Fruit fly (Drosophila melanogaster): ENCODE measurements around the gene CG7465.

Gene CG7465

DNA sequence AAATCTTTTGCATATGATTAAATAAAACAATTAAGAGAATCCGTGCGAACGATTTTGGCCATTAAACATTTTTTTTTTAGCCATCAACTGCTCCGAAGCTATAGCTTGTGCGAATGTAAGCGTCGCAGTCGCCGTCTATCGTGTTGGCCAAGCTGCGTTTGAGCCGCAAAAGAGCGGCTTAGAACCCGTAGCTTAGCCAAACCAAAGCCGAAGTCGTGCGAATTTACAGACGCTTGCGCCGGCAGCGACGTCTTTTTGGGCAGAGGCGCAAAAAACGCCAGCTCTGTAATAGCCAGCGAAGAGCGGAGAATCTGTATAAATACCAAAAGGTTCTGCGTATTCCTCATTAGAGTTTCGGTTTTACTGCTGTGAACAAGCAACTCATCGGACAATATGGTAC is at the start of gene CG7465:
Gene CG7465 (plus strand): TSS at position 346 of the 400 bp plus-strand sequence.
- no peak for TF ChIP-seq Myc (optimal IDR thresholded peaks at IDR 0.05)
- no peak for TF ChIP-seq h (optimal IDR thresholded peaks at IDR 0.05)
- TF ChIP-seq psq (optimal IDR thresholded peaks at IDR 0.05): no peak
- no peak for TF ChIP-seq Sin3A (optimal IDR thresholded peaks at IDR 0.05)
- no peak for TF ChIP-seq insv (optimal IDR thresholded peaks at IDR 0.05)
- TF ChIP-seq ttk (optimal IDR thresholded peaks at IDR 0.05): no peak

dm6 chr3L:4430331-4430730 is 49.8 kb upstream of the CG7465 start:
- TF ChIP-seq Sin3A (optimal IDR thresholded peaks at IDR 0.05) (no peak), Myc (optimal IDR thresholded peaks at IDR 0.05) (no peak), ttk (optimal IDR thresholded peaks at IDR 0.05) (no peak), psq (optimal IDR thresholded peaks at IDR 0.05) (no peak), insv (optimal IDR thresholded peaks at IDR 0.05) (no peak)

DNA sequence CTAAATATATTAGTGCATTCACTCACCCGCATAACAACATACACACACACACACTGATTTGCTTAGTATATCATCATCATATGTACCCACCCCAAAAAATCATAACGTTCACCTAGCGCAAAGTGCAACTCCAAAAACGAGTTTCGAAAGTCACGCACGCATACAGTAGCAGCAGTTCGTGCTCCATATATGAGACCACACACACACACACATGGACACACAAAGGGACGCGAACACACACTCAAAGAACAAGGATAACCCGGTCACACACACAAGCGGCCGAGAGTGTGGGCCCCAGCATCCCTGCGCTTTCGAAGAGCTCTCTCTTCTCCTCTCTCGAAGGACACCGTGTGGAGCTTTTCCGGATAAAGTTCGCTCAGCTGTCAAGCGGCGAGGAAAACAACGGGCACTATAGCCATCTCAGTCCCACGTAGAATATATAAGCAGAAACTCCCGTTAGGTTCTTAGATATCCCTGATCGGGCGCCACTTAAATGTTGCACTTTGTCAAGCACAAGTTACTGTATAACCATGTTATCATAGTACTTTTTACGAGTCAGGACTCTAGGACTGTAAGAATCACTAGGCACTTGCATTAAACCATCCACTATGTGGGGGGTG is 48.9 kb upstream of the CG7465 start:
- no peak for TF ChIP-seq ttk (optimal IDR thresholded peaks at IDR 0.05)
- TF ChIP-seq Sin3A (optimal IDR thresholded peaks at IDR 0.05): no peak
- no peak for TF ChIP-seq h (optimal IDR thresholded peaks at IDR 0.05)
- TF ChIP-seq insv (optimal IDR thresholded peaks at IDR 0.05): no peak
- no peak for TF ChIP-seq psq (optimal IDR thresholded peaks at IDR 0.05)
- TF ChIP-seq Myc (optimal IDR thresholded peaks at IDR 0.05): no peak

- TF ChIP-seq Sin3A (optimal IDR thresholded peaks at IDR 0.05) (no peak), ttk (optimal IDR thresholded peaks at IDR 0.05) (no peak), insv (optimal IDR thresholded peaks at IDR 0.05) (no peak), Myc (optimal IDR thresholded peaks at IDR 0.05) (no peak), h (optimal IDR thresholded peaks at IDR 0.05) (no peak), psq (optimal IDR thresholded peaks at IDR 0.05) (no peak)
Measured at dm6 chr3L:4436421-4436820, 43.7 kb upstream of the CG7465 start, which contains the start of gene CG15021. CG15021 (plus strand) TSS chr3L:4436721.

DNA sequence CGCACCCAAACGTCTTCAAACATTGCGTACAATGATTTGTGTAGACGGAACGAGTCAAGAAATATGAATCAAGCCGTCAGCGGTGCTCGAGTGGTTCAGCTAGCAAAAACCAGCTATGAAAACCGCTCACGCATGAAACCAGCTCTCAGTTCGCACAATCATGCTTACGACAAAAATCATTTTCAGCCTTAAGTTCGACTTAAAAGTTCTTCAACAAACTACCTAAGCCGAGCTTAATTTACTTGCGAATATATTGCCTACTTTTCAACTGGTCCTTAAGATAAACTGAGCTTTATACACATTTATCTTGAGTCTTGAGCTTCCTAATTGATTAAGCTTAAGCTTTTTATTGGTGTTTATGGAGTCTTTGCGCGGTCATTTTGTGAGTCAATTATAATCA is 39.9 kb upstream of the CG7465 start:
- TF ChIP-seq ttk (optimal IDR thresholded peaks at IDR 0.05) (no peak), insv (optimal IDR thresholded peaks at IDR 0.05) (no peak), Myc (optimal IDR thresholded peaks at IDR 0.05) (no peak), h (optimal IDR thresholded peaks at IDR 0.05) (no peak), psq (optimal IDR thresholded peaks at IDR 0.05) (no peak), Sin3A (optimal IDR thresholded peaks at IDR 0.05) (no peak)

dm6 chr3L:4442168-4442567 is 37.9 kb upstream of the CG7465 start:
- TF ChIP-seq ttk (optimal IDR thresholded peaks at IDR 0.05): no peak
- no peak for TF ChIP-seq psq (optimal IDR thresholded peaks at IDR 0.05)
- TF ChIP-seq insv (optimal IDR thresholded peaks at IDR 0.05): no peak
- TF ChIP-seq Myc (optimal IDR thresholded peaks at IDR 0.05): no peak
- no peak for TF ChIP-seq Sin3A (optimal IDR thresholded peaks at IDR 0.05)
- no peak for TF ChIP-seq h (optimal IDR thresholded peaks at IDR 0.05)

dm6 chr3L:4445824-4446223 is 34.3 kb upstream of the CG7465 start:
- TF ChIP-seq Myc (optimal IDR thresholded peaks at IDR 0.05) (no peak), Sin3A (optimal IDR thresholded peaks at IDR 0.05) (no peak), psq (optimal IDR thresholded peaks at IDR 0.05) (no peak), h (optimal IDR thresholded peaks at IDR 0.05) (no peak), ttk (optimal IDR thresholded peaks at IDR 0.05) (no peak), insv (optimal IDR thresholded peaks at IDR 0.05) (no peak)

- TF ChIP-seq insv (optimal IDR thresholded peaks at IDR 0.05): no peak
- no peak for TF ChIP-seq psq (optimal IDR thresholded peaks at IDR 0.05)
- TF ChIP-seq Myc (optimal IDR thresholded peaks at IDR 0.05): no peak
- TF ChIP-seq Sin3A (optimal IDR thresholded peaks at IDR 0.05): no peak
- TF ChIP-seq h (optimal IDR thresholded peaks at IDR 0.05): no peak
- TF ChIP-seq ttk (optimal IDR thresholded peaks at IDR 0.05): no peak
Measured at dm6 chr3L:4446273-4446672, 33.8 kb upstream of the CG7465 start, which contains the start of gene CG12607. CG12607 (plus strand) TSS chr3L:4446573.

- TF ChIP-seq Sin3A (optimal IDR thresholded peaks at IDR 0.05) (no peak), ttk (optimal IDR thresholded peaks at IDR 0.05) (no peak), psq (optimal IDR thresholded peaks at IDR 0.05) (no peak)
Measured at dm6 chr3L:4447229-4447628, 32.9 kb upstream of the CG7465 start.

DNA sequence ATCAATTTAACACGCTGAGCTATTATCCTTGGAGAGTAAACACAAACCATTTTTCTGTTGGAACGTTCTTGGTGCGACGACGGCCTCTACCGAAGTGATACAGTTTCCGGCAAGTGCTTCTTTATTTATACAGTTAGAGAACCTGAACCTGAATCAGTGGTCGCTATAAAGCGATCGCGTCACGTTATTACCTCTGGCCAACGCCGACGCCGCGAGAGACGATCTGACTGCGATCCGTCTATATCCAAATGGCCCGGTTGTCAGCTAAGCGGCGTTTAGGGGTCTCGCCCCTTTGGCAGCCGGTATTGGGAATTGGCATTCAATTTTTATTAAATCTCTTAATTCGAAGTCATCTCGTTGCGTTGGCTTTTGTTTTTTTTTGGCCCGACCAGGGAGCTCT is 22.0 kb upstream of the CG7465 start, which contains the start of gene CG11345:
Gene CG11345 (minus strand): TSS at position 101 of the 400 bp plus-strand sequence.
- TF ChIP-seq h (optimal IDR thresholded peaks at IDR 0.05) (no peak), Myc (optimal IDR thresholded peaks at IDR 0.05) (no peak), psq (optimal IDR thresholded peaks at IDR 0.05) (no peak), ttk (optimal IDR thresholded peaks at IDR 0.05) (no peak), Sin3A (optimal IDR thresholded peaks at IDR 0.05) (no peak), insv (optimal IDR thresholded peaks at IDR 0.05) (no peak)

DNA sequence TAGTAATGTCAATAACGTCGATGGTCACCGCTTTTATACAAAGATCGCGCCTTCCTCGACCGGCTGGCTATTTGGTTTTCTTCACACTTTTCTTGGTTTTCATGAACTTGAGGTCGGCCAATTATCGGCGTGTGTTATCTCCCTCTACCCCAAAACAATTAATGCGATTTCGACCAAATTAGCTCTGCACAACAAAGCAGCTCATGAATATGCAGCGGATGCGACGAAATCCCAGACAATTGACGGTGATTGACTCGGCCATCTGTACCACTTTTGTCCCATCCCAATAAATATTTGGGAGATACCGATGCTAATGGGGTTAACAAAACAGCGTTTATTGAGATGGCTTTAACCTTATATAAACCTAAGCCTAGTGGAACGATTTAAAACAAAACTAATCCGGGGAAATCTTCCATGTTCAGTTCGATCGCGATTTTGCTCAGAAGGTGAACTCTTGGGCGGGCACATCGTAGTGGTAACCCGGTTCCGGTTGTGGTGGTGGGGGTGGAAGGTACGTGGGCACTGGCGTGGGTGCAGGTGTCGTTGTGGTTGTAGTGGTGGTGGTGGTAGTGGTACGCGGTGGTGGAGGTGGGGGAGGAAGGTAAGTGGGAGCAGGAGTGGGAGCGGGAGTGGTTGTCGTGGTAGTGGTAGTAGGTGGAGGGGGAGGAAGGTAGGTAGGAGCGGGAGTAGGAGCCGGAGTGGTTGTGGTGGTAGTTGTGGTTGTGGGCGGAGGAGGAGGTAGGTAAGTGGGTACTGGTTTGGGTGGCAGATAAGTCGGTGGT is 19.6 kb upstream of the CG7465 start, which contains the start of gene CG15022:
Gene CG15022 (minus strand): TSS at position 11 of the 782 bp plus-strand sequence.
- TF ChIP-seq ttk (optimal IDR thresholded peaks at IDR 0.05) (no peak), h (optimal IDR thresholded peaks at IDR 0.05) (no peak), Sin3A (optimal IDR thresholded peaks at IDR 0.05) (no peak), Myc (optimal IDR thresholded peaks at IDR 0.05) (no peak), psq (optimal IDR thresholded peaks at IDR 0.05) (no peak), insv (optimal IDR thresholded peaks at IDR 0.05) (no peak)

dm6 chr3L:4461454-4462045 is 18.5 kb upstream of the CG7465 start, which contains the start of gene CG15023:
CG15023 (minus strand) TSS chr3L:4461504.
- TF ChIP-seq ttk (optimal IDR thresholded peaks at IDR 0.05): no peak
- TF ChIP-seq insv (optimal IDR thresholded peaks at IDR 0.05): no peak
- no peak for TF ChIP-seq Sin3A (optimal IDR thresholded peaks at IDR 0.05)
- no peak for TF ChIP-seq psq (optimal IDR thresholded peaks at IDR 0.05)
- TF ChIP-seq Myc (optimal IDR thresholded peaks at IDR 0.05): no peak

All from Kc167 (cell line).